Fruit fly (Drosophila melanogaster) whole organism, adult: Measurements from ENCODE around the gene bmm.

ENCODE experiments used
- CG11617 ChIP-seq: fragments of 200-800 bp; sonication (Bioruptor generic); optimal IDR thresholded peaks from 2 replicates; lab custom pipeline; 2017; ENCODE audit warnings: mild to moderate bottlenecking, missing biosample characterization, missing genetic modification reagents, missing genetic modification characterization
- CG12768 ChIP-seq: fragments of 200-800 bp; sonication (Bioruptor generic); optimal IDR thresholded peaks from 2 replicates; lab custom pipeline; 2017; ENCODE audit warnings: missing biosample characterization, missing genetic modification characterization, mild to moderate bottlenecking, moderate library complexity, missing genetic modification reagents
- CG14711 ChIP-seq: fragments of 200-800 bp; sonication (Bioruptor generic); optimal IDR thresholded peaks from 2 replicates; lab custom pipeline; 2018; ENCODE audit warnings: missing biosample characterization, mild to moderate bottlenecking, missing genetic modification characterization, moderate library complexity
- CG1620 ChIP-seq: fragments of 200-800 bp; sonication (Bioruptor generic); optimal IDR thresholded peaks from 2 replicates; lab custom pipeline; 2016; ENCODE audit warnings: missing biosample characterization, missing genetic modification characterization
- CG33017 ChIP-seq: fragments of 200-800 bp; sonication (Bioruptor generic); optimal IDR thresholded peaks from 2 replicates; lab custom pipeline; 2018; ENCODE audit warnings: missing biosample characterization, mild to moderate bottlenecking, missing genetic modification characterization, moderate library complexity
- CG5204 ChIP-seq: fragments of 200-800 bp; sonication (Bioruptor generic); optimal IDR thresholded peaks from 2 replicates; lab custom pipeline; 2016; ENCODE audit warnings: missing biosample characterization, missing genetic modification characterization
- CG7045 ChIP-seq: fragments of 200-800 bp; sonication (Bioruptor generic); optimal IDR thresholded peaks from 2 replicates; lab custom pipeline; 2017; ENCODE audit warnings: missing biosample characterization, mild to moderate bottlenecking, missing genetic modification characterization
- CG7101 ChIP-seq: fragments of 200-800 bp; sonication (Bioruptor generic); optimal IDR thresholded peaks from 2 replicates; lab custom pipeline; 2018; ENCODE audit warnings: missing biosample characterization, mild to moderate bottlenecking, missing genetic modification characterization, moderate library complexity
- Clk ChIP-seq: fragments of 200-800 bp; sonication (Bioruptor generic); optimal IDR thresholded peaks from 2 replicates; lab custom pipeline; 2017; ENCODE audit warnings: missing biosample characterization, missing genetic modification characterization
- Crg-1 ChIP-seq: fragments of 200-800 bp; sonication (Bioruptor generic); optimal IDR thresholded peaks from 2 replicates; lab custom pipeline; 2016; ENCODE audit warnings: missing biosample characterization, missing genetic modification characterization
- Hr96 ChIP-seq: fragments of 200-800 bp; sonication (Bioruptor generic); optimal IDR thresholded peaks from 2 replicates; lab custom pipeline; 2016; ENCODE audit warnings: missing biosample characterization, missing genetic modification characterization
- Mnt ChIP-seq: fragments of 200-800 bp; sonication (Bioruptor generic); optimal IDR thresholded peaks from 2 replicates; lab custom pipeline; 2016; ENCODE audit warnings: missing biosample characterization, mild to moderate bottlenecking, missing genetic modification characterization
- bab1 ChIP-seq: fragments of 200-800 bp; sonication (Bioruptor generic); optimal IDR thresholded peaks from 3 replicates; lab custom pipeline; 2019; ENCODE audit warnings: missing biosample characterization, mild to moderate bottlenecking, missing genetic modification characterization, moderate library complexity
- cic ChIP-seq: fragments of 200-800 bp; sonication (Bioruptor generic); optimal IDR thresholded peaks from 2 replicates; lab custom pipeline; 2017; ENCODE audit warnings: missing biosample characterization, mild to moderate bottlenecking, missing genetic modification characterization, moderate library complexity
- cnc ChIP-seq, 2 experiments: fragments of >200 bp; optimal IDR thresholded peaks; 2 replicates each; lab custom pipeline; 2017
- kay ChIP-seq: fragments of 200-800 bp; sonication (Bioruptor generic); peaks from one replicate; lab custom pipeline; 2016; ENCODE audit warnings: missing biosample characterization, missing genetic modification characterization, borderline replicate concordance
- ovo ChIP-seq: fragments of 200-800 bp; sonication (Bioruptor generic); optimal IDR thresholded peaks from 2 replicates; lab custom pipeline; 2016; ENCODE audit warnings: missing biosample characterization, missing genetic modification characterization
- pad ChIP-seq: fragments of 200-800 bp; sonication (Bioruptor generic); optimal IDR thresholded peaks from 3 replicates; lab custom pipeline; 2017; ENCODE audit warnings: missing biosample characterization, missing genetic modification characterization, mild to moderate bottlenecking, moderate library complexity, missing genetic modification reagents
- tj ChIP-seq: fragments of 200-800 bp; sonication (Bioruptor generic); optimal IDR thresholded peaks from 3 replicates; lab custom pipeline; 2017; ENCODE audit warnings: missing biosample characterization, mild to moderate bottlenecking, missing genetic modification characterization, moderate library complexity
- toe ChIP-seq: fragments of 200-800 bp; sonication (Bioruptor generic); optimal IDR thresholded peaks from 2 replicates; lab custom pipeline; 2016; ENCODE audit warnings: missing biosample characterization, missing genetic modification characterization

Gene bmm

DNA sequence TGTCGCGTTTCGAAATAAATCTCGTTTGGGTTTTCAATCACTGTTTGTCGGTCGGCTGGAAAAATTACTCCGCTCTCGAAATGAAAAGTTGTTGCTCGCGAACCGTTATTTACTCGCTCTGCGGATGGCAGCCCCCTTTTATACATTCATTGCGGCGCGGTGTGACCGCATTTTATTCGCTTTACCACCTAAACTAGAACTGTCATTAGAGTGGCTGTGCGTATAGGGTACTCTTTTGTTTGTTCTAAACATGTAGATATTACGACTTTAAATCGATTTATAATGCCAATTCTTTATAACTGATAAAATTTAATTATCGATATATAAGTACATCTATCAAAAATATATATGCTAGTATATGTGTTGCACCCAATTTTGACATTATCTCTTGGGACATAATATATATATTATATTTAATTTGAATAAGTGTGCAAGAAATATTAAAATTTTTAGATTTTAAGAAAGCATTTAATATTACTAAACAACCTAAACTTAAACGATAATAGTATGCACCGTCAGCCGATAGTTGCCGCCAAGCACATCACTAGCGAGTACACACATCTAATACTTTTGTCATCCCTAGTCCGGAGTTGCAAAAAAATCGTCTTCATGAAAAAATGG is at the start of gene bmm, which contains the start of gene Tdrd3:
TSS of gene bmm (minus strand) at position 183 of the 621 bp plus-strand sequence.
TSS of gene Tdrd3 (plus strand) at position 562 of the 621 bp plus-strand sequence.
- peak; percentile 57 for TF ChIP-seq Mnt (GFP tag; lab: Kevin White, UChicago)
- peak; percentile 80 for TF ChIP-seq tj (GFP tag; lab: Kevin White, UChicago)
- peak; percentile 82 for TF ChIP-seq toe (GFP tag; lab: Kevin White, UChicago)
- peak; percentile 71 for TF ChIP-seq CG33017
- peak; percentile 63 for TF ChIP-seq CG1620 (GFP tag; lab: Kevin White, UChicago)
- peak; percentile 80 for TF ChIP-seq CG14711 (tag; lab: Kevin White, UChicago)
- peak; percentile 88 for TF ChIP-seq bab1 (GFP tag; lab: Kevin White, UChicago)
- peak; percentile 93 for TF ChIP-seq CG11617
- TF ChIP-seq ovo (GFP tag; lab: Kevin White, UChicago): peak; percentile 69
- TF ChIP-seq CG7101 (tag; lab: Kevin White, UChicago): peak; percentile 91
- TF ChIP-seq Hr96 (GFP tag; lab: Kevin White, UChicago): peak; percentile 55
- TF ChIP-seq Clk (GFP tag; lab: Kevin White, UChicago): peak; percentile 77
- TF ChIP-seq cnc (optimal IDR thresholded peaks at IDR 0.05; lab: Kevin White, UChicago): no peak
- peak; percentile 69 for TF ChIP-seq Crg-1 (GFP tag; lab: Kevin White, UChicago)
- TF ChIP-seq CG5204 (GFP tag; lab: Kevin White, UChicago): peak; percentile 73
- TF ChIP-seq kay (GFP tag; lab: Kevin White, UChicago): no peak
- peak; percentile 82 for TF ChIP-seq CG7045 (GFP tag; lab: Kevin White, UChicago)
- peak; percentile 64 for TF ChIP-seq CG12768 (GFP tag; lab: Kevin White, UChicago)
- peak; percentile 53 for TF ChIP-seq cic (GFP tag; lab: Kevin White, UChicago)
- peak; percentile 73 for TF ChIP-seq pad

DNA sequence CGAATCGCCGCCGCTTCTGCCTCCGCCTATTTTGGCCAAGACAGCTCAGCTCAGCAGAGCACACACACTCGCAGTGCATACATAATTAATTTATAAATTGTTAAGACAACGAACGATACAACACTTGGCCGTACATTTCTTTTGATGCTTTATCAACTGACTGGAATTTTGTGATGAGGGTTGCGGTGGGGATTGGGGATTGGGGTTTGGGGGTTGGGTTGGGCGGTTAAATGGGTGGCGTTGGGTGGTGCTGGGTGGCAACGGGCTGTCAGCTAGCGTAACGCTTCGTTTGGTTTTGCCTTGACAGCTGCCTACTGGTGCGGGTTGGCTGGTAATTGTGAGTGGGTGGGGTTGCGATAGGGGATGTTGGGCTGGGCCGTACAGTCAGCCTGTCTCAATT is 36.2 kb upstream of the bmm start:
- TF ChIP-seq pad (no peak), toe (GFP tag; lab: Kevin White, UChicago) (no peak), kay (GFP tag; lab: Kevin White, UChicago) (no peak), ovo (GFP tag; lab: Kevin White, UChicago) (no peak), CG33017 (no peak), bab1 (GFP tag; lab: Kevin White, UChicago) (no peak), tj (GFP tag; lab: Kevin White, UChicago) (no peak), CG1620 (GFP tag; lab: Kevin White, UChicago) (no peak), CG7101 (tag; lab: Kevin White, UChicago) (no peak), CG14711 (tag; lab: Kevin White, UChicago) (no peak), cic (GFP tag; lab: Kevin White, UChicago) (no peak), CG5204 (GFP tag; lab: Kevin White, UChicago) (no peak), CG11617 (no peak), Crg-1 (GFP tag; lab: Kevin White, UChicago) (no peak), CG7045 (GFP tag; lab: Kevin White, UChicago) (no peak)

DNA sequence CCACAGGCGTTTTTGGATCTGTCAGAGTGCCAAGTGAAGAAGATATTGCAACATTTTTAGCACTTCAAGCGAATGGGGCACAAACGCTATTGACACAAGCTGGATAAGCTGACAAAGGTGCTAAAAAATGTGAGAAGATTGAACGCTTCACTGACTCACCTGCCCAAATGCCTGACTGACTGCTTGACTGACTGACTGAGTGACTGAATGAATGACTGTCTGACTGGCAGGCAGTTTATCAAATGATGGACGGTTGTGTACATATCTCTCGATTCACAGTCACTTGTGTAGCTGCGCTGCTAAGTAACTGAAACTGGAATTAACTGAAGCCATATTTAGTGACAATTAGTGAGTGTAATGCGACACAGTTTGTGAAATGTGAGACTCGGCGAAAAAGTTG is 34.9 kb upstream of the bmm start:
- no peak for TF ChIP-seq CG14711 (tag; lab: Kevin White, UChicago)
- no peak for TF ChIP-seq Crg-1 (GFP tag; lab: Kevin White, UChicago)
- TF ChIP-seq CG5204 (GFP tag; lab: Kevin White, UChicago): no peak
- no peak for TF ChIP-seq CG7101 (tag; lab: Kevin White, UChicago)
- TF ChIP-seq Hr96 (GFP tag; lab: Kevin White, UChicago): no peak
- no peak for TF ChIP-seq bab1 (GFP tag; lab: Kevin White, UChicago)
- TF ChIP-seq cnc (optimal IDR thresholded peaks at IDR 0.05; lab: Kevin White, UChicago): no peak
- TF ChIP-seq cic (GFP tag; lab: Kevin White, UChicago): no peak
- TF ChIP-seq pad: no peak
- TF ChIP-seq Clk (GFP tag; lab: Kevin White, UChicago): no peak
- TF ChIP-seq CG7045 (GFP tag; lab: Kevin White, UChicago): no peak
- TF ChIP-seq Mnt (GFP tag; lab: Kevin White, UChicago): no peak
- TF ChIP-seq kay (GFP tag; lab: Kevin White, UChicago): no peak
- no peak for TF ChIP-seq CG1620 (GFP tag; lab: Kevin White, UChicago)
- no peak for TF ChIP-seq tj (GFP tag; lab: Kevin White, UChicago)
- no peak for TF ChIP-seq CG33017
- no peak for TF ChIP-seq toe (GFP tag; lab: Kevin White, UChicago)

DNA sequence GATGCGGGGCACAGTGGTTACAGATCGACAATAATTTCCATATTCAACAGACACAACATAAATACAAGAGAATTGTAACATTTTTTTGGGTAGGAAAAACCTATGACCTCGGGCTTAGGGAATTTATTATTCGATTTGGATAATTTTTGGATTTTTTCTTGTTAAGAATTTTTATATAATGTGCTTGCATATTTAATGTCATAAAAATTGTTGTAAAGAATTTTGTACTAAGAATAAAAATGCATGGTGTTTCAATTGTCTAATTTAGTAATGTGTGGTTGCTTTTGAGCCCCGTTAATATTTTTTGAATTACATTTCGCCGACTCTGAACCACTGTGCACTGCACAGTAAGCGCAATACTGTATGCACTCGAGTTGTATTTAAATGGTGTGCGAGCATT is 30.5 kb upstream of the bmm start:
- no peak for TF ChIP-seq Clk (GFP tag; lab: Kevin White, UChicago)
- TF ChIP-seq Crg-1 (GFP tag; lab: Kevin White, UChicago): no peak
- no peak for TF ChIP-seq CG14711 (tag; lab: Kevin White, UChicago)

DNA sequence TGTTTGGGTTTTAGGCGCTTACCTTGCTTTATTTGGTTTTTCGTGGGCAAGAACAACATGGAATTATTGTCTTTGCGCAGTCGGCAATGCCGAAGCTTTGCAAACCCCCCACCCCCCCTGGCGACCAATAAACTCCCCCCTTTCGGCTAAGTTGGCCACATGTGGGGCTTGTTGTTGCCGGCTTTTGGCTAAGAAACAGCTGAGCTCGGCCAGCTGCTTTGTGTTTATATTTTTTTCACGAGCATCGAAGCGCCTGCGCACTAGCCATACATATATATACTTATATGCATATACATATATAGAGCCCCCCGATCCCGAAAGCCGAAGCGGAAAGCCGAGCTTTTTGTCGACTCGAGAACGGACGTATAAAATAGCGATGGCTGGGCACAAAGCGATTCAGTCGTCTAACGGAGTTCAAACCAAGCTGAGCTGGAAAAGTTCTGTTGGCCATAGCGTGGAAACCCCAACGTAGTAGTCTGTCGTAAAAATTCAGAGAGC is 18.6 kb upstream of the bmm start, which contains the start of gene CG17839:
TSS of gene CG17839 (plus strand) at position 413 of the 498 bp plus-strand sequence.
- no peak for TF ChIP-seq Hr96 (GFP tag; lab: Kevin White, UChicago)
- TF ChIP-seq CG14711 (tag; lab: Kevin White, UChicago): no peak
- peak; percentile 45 for TF ChIP-seq bab1 (GFP tag; lab: Kevin White, UChicago)
- TF ChIP-seq tj (GFP tag; lab: Kevin White, UChicago): peak; percentile 92
- TF ChIP-seq Clk (GFP tag; lab: Kevin White, UChicago): no peak
- peak; percentile 49 for TF ChIP-seq ovo (GFP tag; lab: Kevin White, UChicago)
- no peak for TF ChIP-seq pad
- TF ChIP-seq CG5204 (GFP tag; lab: Kevin White, UChicago): no peak
- no peak for TF ChIP-seq CG7101 (tag; lab: Kevin White, UChicago)
- TF ChIP-seq cic (GFP tag; lab: Kevin White, UChicago): peak; percentile 24
- TF ChIP-seq CG11617: no peak
- no peak for TF ChIP-seq toe (GFP tag; lab: Kevin White, UChicago)
- peak; percentile 51 for TF ChIP-seq Mnt (GFP tag; lab: Kevin White, UChicago)
